Worm (Caenorhabditis elegans) whole organism, L1 larva: ENCODE data around the gene ksr-1.

Experiments used
- C16A3.4 ChIP-seq: fragments of 150-350 bp; optimal IDR thresholded peaks from 2 replicates; lab custom pipeline; 2014; ENCODE audit warnings: missing biosample characterization, missing genetic modification characterization
- Y116A8C.19 ChIP-seq: sonication (generic microtip); optimal IDR thresholded peaks from 2 replicates; lab custom pipeline; 2016; ENCODE audit warnings: missing compliant biosample characterization, missing genetic modification characterization, borderline replicate concordance
- aha-1 ChIP-seq: fragments of 150-350 bp; optimal IDR thresholded peaks from 2 replicates; lab custom pipeline; 2014; ENCODE audit warnings: missing biosample characterization, missing genetic modification characterization
- alr-1 ChIP-seq: fragments of 200-800 bp; sonication (Bioruptor generic); optimal IDR thresholded peaks from 2 replicates; lab custom pipeline; 2018; ENCODE audit warnings: borderline replicate concordance, mild to moderate bottlenecking, missing genetic modification characterization, missing compliant biosample characterization
- aly-2 ChIP-seq: fragments of 150-350 bp; optimal IDR thresholded peaks from 2 replicates; lab custom pipeline; 2014; ENCODE audit warnings: missing biosample characterization, missing genetic modification characterization
- ama-1 ChIP-seq: fragments of 150-350 bp; optimal IDR thresholded peaks from 2 replicates; lab custom pipeline; 2014
- blmp-1 ChIP-seq: fragments of 150-350 bp; optimal IDR thresholded peaks from 2 replicates; lab custom pipeline; 2014; ENCODE audit warnings: missing biosample characterization, missing genetic modification characterization
- ceh-63 ChIP-seq: fragments of 200-800 bp; sonication (Bioruptor generic); optimal IDR thresholded peaks from 2 replicates; lab custom pipeline; 2018; ENCODE audit warnings: mild to moderate bottlenecking, missing genetic modification characterization, missing compliant biosample characterization
- ceh-8 ChIP-seq: fragments of 200-800 bp; sonication (Bioruptor generic); optimal IDR thresholded peaks from 2 replicates; lab custom pipeline; 2018; ENCODE audit warnings: mild to moderate bottlenecking, missing genetic modification characterization, moderate library complexity, missing compliant biosample characterization
- dsc-1 ChIP-seq: sonication (generic microtip); optimal IDR thresholded peaks from 2 replicates; lab custom pipeline; 2016; ENCODE audit warnings: mild to moderate bottlenecking, missing genetic modification characterization, missing compliant biosample characterization
- efl-1 ChIP-seq, 4 experiments: fragments of 150-350 bp; optimal IDR thresholded peaks in 3 of 4; peaks in 1 of 4; 1 replicate in 1 of 4; 2 replicates in 3 of 4; lab custom pipeline; 2014; ENCODE audit warnings: missing biosample characterization in 2 of 4, missing genetic modification characterization in 2 of 4, missing genetic modification reagents in 2 of 4
- egl-13 ChIP-seq: sonication (generic microtip); optimal IDR thresholded peaks from 2 replicates; lab custom pipeline; 2016; ENCODE audit warnings: missing genotype, missing genetic modification reagents, missing genetic modification characterization, missing compliant biosample characterization
- egl-27 ChIP-seq, 2 experiments: fragments of 150-350 bp in 1 of 2; sonication (generic microtip); optimal IDR thresholded peaks; 3 replicates each; lab custom pipeline; 2017 to 2018; ENCODE audit warnings: missing biosample characterization in 2 of 2, missing genetic modification characterization in 2 of 2, missing genetic modification reagents in 2 of 2
- elt-3 ChIP-seq, 6 experiments: fragments of 150-350 bp in 1 of 6; sonication (generic microtip); optimal IDR thresholded peaks; 2 replicates each; lab custom pipeline; 2017 to 2018; ENCODE audit warnings: missing biosample characterization in 6 of 6, missing genetic modification characterization in 6 of 6, inconsistent platforms in 1 of 6
- fkh-10 ChIP-seq: sonication (generic microtip); optimal IDR thresholded peaks from 2 replicates; lab custom pipeline; 2017; ENCODE audit warnings: missing biosample characterization, missing genetic modification reagents, missing genetic modification characterization
- fos-1 ChIP-seq: fragments of 150-350 bp; optimal IDR thresholded peaks from 2 replicates; lab custom pipeline; 2014; ENCODE audit warnings: missing biosample characterization, missing genetic modification characterization
- hlh-4 ChIP-seq: sonication (generic microtip); optimal IDR thresholded peaks from 2 replicates; lab custom pipeline; 2016; ENCODE audit warnings: mild to moderate bottlenecking, missing genetic modification characterization, missing compliant biosample characterization
- lin-14 ChIP-seq: fragments of 200-800 bp; sonication (Bioruptor generic); optimal IDR thresholded peaks from 2 replicates; lab custom pipeline; 2018; ENCODE audit warnings: mild to moderate bottlenecking, missing genetic modification characterization, moderate library complexity, missing compliant biosample characterization
- lin-15B ChIP-seq: fragments of 150-350 bp; sonication (generic microtip); optimal IDR thresholded peaks from 3 replicates; lab custom pipeline; 2014; ENCODE audit warnings: missing biosample characterization, missing genetic modification characterization
- lin-35 ChIP-seq, 2 experiments: fragments of 150-350 bp; optimal IDR thresholded peaks; 2 replicates each; lab custom pipeline; 2014; ENCODE audit warnings: missing biosample characterization in 2 of 2, missing genetic modification characterization in 2 of 2, missing genetic modification reagents in 2 of 2
- lir-3 ChIP-seq: sonication (generic microtip); optimal IDR thresholded peaks from 2 replicates; lab custom pipeline; 2016; ENCODE audit warnings: mild to moderate bottlenecking, missing genetic modification characterization, moderate library complexity, missing compliant biosample characterization; ENCODE audit not compliant: poor library complexity
- mab-9 ChIP-seq: fragments of 200-800 bp; sonication (Bioruptor generic); IDR thresholded peaks from 2 replicates; pipeline ENCODE4 v1.3.6; 2022; ENCODE audit warnings: missing genetic modification reagents, missing genetic modification characterization, missing compliant biosample characterization
- mdl-1 ChIP-seq, 2 experiments: fragments of 150-350 bp; optimal IDR thresholded peaks; 2 replicates each; lab custom pipeline; 2014 to 2017; ENCODE audit warnings: missing biosample characterization in 2 of 2, missing genetic modification characterization in 2 of 2, inconsistent platforms in 1 of 2
- nhr-19 ChIP-seq: fragments of 200-800 bp; sonication (Bioruptor generic); conservative IDR thresholded peaks from 2 replicates; pipeline ENCODE4 v1.3.6; 2022; ENCODE audit warnings: missing genetic modification characterization, missing compliant biosample characterization
- nhr-237 ChIP-seq: fragments of 150-350 bp; optimal IDR thresholded peaks from 2 replicates; lab custom pipeline; 2014; ENCODE audit warnings: missing biosample characterization, missing genetic modification characterization
- nhr-47 ChIP-seq: sonication (generic microtip); optimal IDR thresholded peaks from 2 replicates; lab custom pipeline; 2016; ENCODE audit warnings: mild to moderate bottlenecking, missing genetic modification characterization, moderate library complexity, missing compliant biosample characterization
- nhr-76 ChIP-seq: sonication (generic microtip); optimal IDR thresholded peaks from 2 replicates; lab custom pipeline; 2017; ENCODE audit warnings: missing biosample characterization, missing genetic modification characterization
- nhr-85 ChIP-seq: sonication (generic microtip); peaks from one replicate; lab custom pipeline; 2016; ENCODE audit warnings: missing genetic modification characterization, inconsistent platforms, missing compliant biosample characterization
- nhr-90 ChIP-seq: sonication (generic microtip); optimal IDR thresholded peaks from 2 replicates; lab custom pipeline; 2016; ENCODE audit warnings: mild to moderate bottlenecking, missing genetic modification characterization, missing compliant biosample characterization; ENCODE audit not compliant: poor library complexity
- pqm-1 ChIP-seq: sonication (generic microtip); optimal IDR thresholded peaks from 3 replicates; lab custom pipeline; 2017; ENCODE audit warnings: missing biosample characterization, missing genetic modification characterization
- rnt-1 ChIP-seq: sonication (generic microtip); optimal IDR thresholded peaks from 2 replicates; lab custom pipeline; 2016; ENCODE audit warnings: mild to moderate bottlenecking, missing genetic modification characterization, moderate library complexity, missing compliant biosample characterization
- skn-1 ChIP-seq: fragments of 150-350 bp; optimal IDR thresholded peaks from 2 replicates; lab custom pipeline; 2014; ENCODE audit warnings: missing biosample characterization, missing genetic modification characterization
- snpc-4 ChIP-seq: fragments of 150-350 bp; optimal IDR thresholded peaks from 2 replicates; lab custom pipeline; 2014; ENCODE audit warnings: missing biosample characterization, missing genetic modification characterization
- sptf-1 ChIP-seq: fragments of 150-350 bp; optimal IDR thresholded peaks from 2 replicates; lab custom pipeline; 2014; ENCODE audit warnings: missing biosample characterization, missing genetic modification characterization
- swsn-7 ChIP-seq: sonication (generic microtip); optimal IDR thresholded peaks from 2 replicates; lab custom pipeline; 2016; ENCODE audit warnings: missing genetic modification characterization, missing compliant biosample characterization
- tbx-2 ChIP-seq: sonication (generic microtip); optimal IDR thresholded peaks from 2 replicates; lab custom pipeline; 2016; ENCODE audit warnings: missing genetic modification characterization, missing compliant biosample characterization
- tlp-1 ChIP-seq: fragments of 150-350 bp; optimal IDR thresholded peaks from 2 replicates; lab custom pipeline; 2014; ENCODE audit warnings: missing biosample characterization, missing genetic modification characterization
- unc-130 ChIP-seq: fragments of 150-350 bp; optimal IDR thresholded peaks from 2 replicates; lab custom pipeline; 2017; ENCODE audit warnings: missing biosample characterization, missing genetic modification characterization, inconsistent platforms
- unc-86 ChIP-seq: sonication (generic microtip); optimal IDR thresholded peaks from 2 replicates; lab custom pipeline; 2016; ENCODE audit warnings: missing genetic modification characterization, missing compliant biosample characterization
- unc-98 ChIP-seq: fragments of 200-800 bp; sonication (Bioruptor generic); IDR thresholded peaks from 2 replicates; pipeline ENCODE4 v1.3.6; 2022; ENCODE audit warnings: missing genetic modification characterization, missing compliant biosample characterization
- vab-15 ChIP-seq: sonication (generic microtip); optimal IDR thresholded peaks from 2 replicates; lab custom pipeline; 2017; ENCODE audit warnings: missing genotype, mild to moderate bottlenecking, missing genetic modification characterization, missing compliant biosample characterization
- zag-1 ChIP-seq: fragments of 150-350 bp; optimal IDR thresholded peaks from 2 replicates; lab custom pipeline; 2014; ENCODE audit warnings: missing biosample characterization, missing genetic modification characterization
- zip-4 ChIP-seq: fragments of 200-800 bp; sonication (Bioruptor generic); optimal IDR thresholded peaks from 2 replicates; lab custom pipeline; 2018; ENCODE audit warnings: mild to moderate bottlenecking, missing genetic modification characterization, moderate library complexity, missing compliant biosample characterization

The ksr-1 gene

ce11 chrX:8252293-8252692 is 22.7 kb upstream of the ksr-1 start, which contains the start of gene M60.6 (continued):
- TF ChIP-seq skn-1 (peak; percentile 7), vab-15 (tag; lab: Kevin White, UChicago) (no peak), fkh-10 (GFP tag; lab: Kevin White, UChicago) (peak; percentile 33), egl-13 (peak; percentile 32), lin-35 (GFP tag; optimal IDR thresholded peaks at IDR 0.05; lab: Kevin White, UChicago) (peak; percentile 4 to 5), pqm-1 (tag; lab: Kevin White, UChicago) (no peak), ceh-63 (GFP tag; lab: Kevin White, UChicago) (no peak), ceh-8 (GFP tag; lab: Kevin White, UChicago) (no peak), C16A3.4 (tag; lab: Kevin White, UChicago) (no peak)

- TF ChIP-seq unc-98 (GFP tag; lab: Robert Waterston, UW) = no peak
- TF ChIP-seq lin-14 = peak; percentile 67
- TF ChIP-seq tbx-2 (tag; lab: Kevin White, UChicago) = no peak
- no peak for TF ChIP-seq efl-1 (optimal IDR thresholded peaks at IDR 0.05; lab: Kevin White, UChicago)
- TF ChIP-seq efl-1 (GFP tag; optimal IDR thresholded peaks at IDR 0.05 in 1 of 2; lab: Kevin White, UChicago) = peak in 1 of 2 experiments; percentile 90
- no peak for TF ChIP-seq Y116A8C.19 (tag; lab: Kevin White, UChicago)
- no peak for TF ChIP-seq unc-86 (tag; lab: Kevin White, UChicago)
- TF ChIP-seq blmp-1 = peak; percentile 95
- no peak for TF ChIP-seq aly-2
- TF ChIP-seq skn-1 = peak; percentile 42
- TF ChIP-seq pqm-1 (tag; lab: Kevin White, UChicago) = no peak
- TF ChIP-seq nhr-76 (tag; lab: Kevin White, UChicago) = no peak
- peak; percentile 85 for TF ChIP-seq nhr-85 (tag; lab: Kevin White, UChicago)
- no peak for TF ChIP-seq mab-9 (GFP tag; lab: Robert Waterston, UW)
- peak in 1 of 6 experiments; percentile 70 for TF ChIP-seq elt-3 (tag; optimal IDR thresholded peaks at IDR 0.05; lab: Kevin White, UChicago)
- no peak for TF ChIP-seq swsn-7 (tag; lab: Kevin White, UChicago)
- TF ChIP-seq ama-1 (lab: Kevin White, UChicago) = no peak
- no peak for TF ChIP-seq tlp-1
Observed at ce11 chrX:8255433-8255832, 19.5 kb upstream of the ksr-1 start.

ce11 chrX:8257687-8258086 is 17.3 kb upstream of the ksr-1 start:
- TF ChIP-seq mdl-1 (tag; optimal IDR thresholded peaks at IDR 0.05; lab: Kevin White, UChicago) = no peak
- no peak for TF ChIP-seq nhr-90 (tag; lab: Kevin White, UChicago)
- TF ChIP-seq snpc-4 = no peak
- TF ChIP-seq zip-4 (GFP tag; lab: Kevin White, UChicago) = peak; percentile 62
- TF ChIP-seq zag-1 (tag; lab: Kevin White, UChicago) = no peak
- TF ChIP-seq tbx-2 (tag; lab: Kevin White, UChicago) = no peak
- TF ChIP-seq efl-1 (optimal IDR thresholded peaks at IDR 0.05; lab: Kevin White, UChicago) = no peak
- peak in 1 of 2 experiments; percentile 20 for TF ChIP-seq efl-1 (GFP tag; optimal IDR thresholded peaks at IDR 0.05 in 1 of 2; lab: Kevin White, UChicago)
- TF ChIP-seq fos-1 (tag; lab: Kevin White, UChicago) = no peak
- TF ChIP-seq aha-1 (tag; lab: Kevin White, UChicago) = no peak
- no peak for TF ChIP-seq lin-15B (tag; lab: Kevin White, UChicago)

ce11 chrX:8261125-8261684 is 13.8 kb upstream of the ksr-1 start, which contains the start of gene M60.7:
Gene M60.7, minus strand, starts transcription at chrX:8261175.
- TF ChIP-seq efl-1 (optimal IDR thresholded peaks at IDR 0.05; lab: Kevin White, UChicago) = no peak
- TF ChIP-seq efl-1 (GFP tag; optimal IDR thresholded peaks at IDR 0.05 in 1 of 2; lab: Kevin White, UChicago) = peak in 1 of 2 experiments; percentile 87
- TF ChIP-seq nhr-19 = no peak

- TF ChIP-seq dsc-1 (tag; lab: Kevin White, UChicago) = no peak
- TF ChIP-seq vab-15 (tag; lab: Kevin White, UChicago) = no peak
- no peak for TF ChIP-seq Y116A8C.19 (tag; lab: Kevin White, UChicago)
- TF ChIP-seq lir-3 (tag; lab: Kevin White, UChicago) = no peak
- no peak for TF ChIP-seq ama-1 (lab: Kevin White, UChicago)
- no peak for TF ChIP-seq nhr-76 (tag; lab: Kevin White, UChicago)
- TF ChIP-seq nhr-85 (tag; lab: Kevin White, UChicago) = no peak
- no peak for TF ChIP-seq nhr-237 (tag; lab: Kevin White, UChicago)
- TF ChIP-seq hlh-4 (tag; lab: Kevin White, UChicago) = no peak
- no peak for TF ChIP-seq egl-27 (tag; optimal IDR thresholded peaks at IDR 0.05; lab: Kevin White, UChicago)
- TF ChIP-seq lin-14 = peak; percentile 0
- TF ChIP-seq nhr-47 (tag; lab: Kevin White, UChicago) = no peak
- no peak for TF ChIP-seq alr-1
- no peak for TF ChIP-seq tbx-2 (tag; lab: Kevin White, UChicago)
- peak; percentile 30 for TF ChIP-seq rnt-1 (tag; lab: Kevin White, UChicago)
- TF ChIP-seq sptf-1 = no peak
- TF ChIP-seq aha-1 (tag; lab: Kevin White, UChicago) = no peak
- TF ChIP-seq unc-130 (tag; lab: Kevin White, UChicago) = no peak
Observed at ce11 chrX:8262734-8263133, 12.2 kb upstream of the ksr-1 start.
